Worm (Caenorhabditis elegans) whole organism, L1 larva: ENCODE measurements around the gene zip-9.
A peak's percentile ranks its signal among the peaks of the same experiment; 100 is the strongest.

Source experiments
- C04F5.9 ChIP-seq: sonication (generic microtip); optimal IDR thresholded peaks from 2 replicates; lab custom pipeline; 2016; ENCODE audit warnings: missing genetic modification characterization, missing compliant biosample characterization
- C34B4.2 ChIP-seq: sonication (generic microtip); optimal IDR thresholded peaks from 2 replicates; lab custom pipeline; 2017; ENCODE audit warnings: mild to moderate bottlenecking, missing genetic modification characterization, missing compliant biosample characterization
- F16B12.6 ChIP-seq: fragments of 150-350 bp; optimal IDR thresholded peaks from 2 replicates; lab custom pipeline; 2014; ENCODE audit warnings: missing biosample characterization, missing genetic modification characterization
- ama-1 ChIP-seq: fragments of 150-350 bp; optimal IDR thresholded peaks from 2 replicates; lab custom pipeline; 2014
- blmp-1 ChIP-seq: fragments of 150-350 bp; optimal IDR thresholded peaks from 2 replicates; lab custom pipeline; 2014; ENCODE audit warnings: missing biosample characterization, missing genetic modification characterization
- ceh-82 ChIP-seq, 3 experiments: fragments of 150-350 bp in 1 of 3; sonication (generic microtip) in 2 of 3; optimal IDR thresholded peaks; 2 replicates each; lab custom pipeline; 2014 to 2017; ENCODE audit warnings: missing biosample characterization in 3 of 3, missing genetic modification characterization in 3 of 3
- ceh-90 ChIP-seq: sonication (generic microtip); optimal IDR thresholded peaks from 2 replicates; lab custom pipeline; 2016; ENCODE audit warnings: missing genetic modification characterization, missing compliant biosample characterization
- ces-1 ChIP-seq: fragments of 150-350 bp; optimal IDR thresholded peaks from 2 replicates; lab custom pipeline; 2014; ENCODE audit warnings: missing biosample characterization, missing genetic modification reagents, missing genetic modification characterization
- efl-1 ChIP-seq, 4 experiments: fragments of 150-350 bp; optimal IDR thresholded peaks in 3 of 4; peaks in 1 of 4; 1 replicate in 1 of 4; 2 replicates in 3 of 4; lab custom pipeline; 2014; ENCODE audit warnings: missing biosample characterization in 2 of 4, missing genetic modification characterization in 2 of 4, missing genetic modification reagents in 2 of 4
- efl-3 ChIP-seq: fragments of 200-800 bp; sonication (Bioruptor generic); optimal IDR thresholded peaks from 2 replicates; lab custom pipeline; 2018; ENCODE audit warnings: mild to moderate bottlenecking, missing genetic modification characterization, missing compliant biosample characterization
- egl-27 ChIP-seq, 2 experiments: fragments of 150-350 bp in 1 of 2; sonication (generic microtip); optimal IDR thresholded peaks; 3 replicates each; lab custom pipeline; 2017 to 2018; ENCODE audit warnings: missing biosample characterization in 2 of 2, missing genetic modification characterization in 2 of 2, missing genetic modification reagents in 2 of 2
- elt-2 ChIP-seq: sonication (generic microtip); optimal IDR thresholded peaks from 2 replicates; lab custom pipeline; 2016; ENCODE audit warnings: missing genetic modification characterization, mild to moderate bottlenecking, inconsistent platforms, missing compliant biosample characterization, missing genetic modification reagents
- elt-3 ChIP-seq, 6 experiments: fragments of 150-350 bp in 1 of 6; sonication (generic microtip); optimal IDR thresholded peaks; 2 replicates each; lab custom pipeline; 2017 to 2018; ENCODE audit warnings: missing biosample characterization in 6 of 6, missing genetic modification characterization in 6 of 6, inconsistent platforms in 1 of 6
- ets-5 ChIP-seq: fragments of 200-800 bp; sonication (Bioruptor generic); IDR thresholded peaks from 2 replicates; pipeline ENCODE4 v1.3.6; 2022; ENCODE audit warnings: missing genetic modification characterization, missing compliant biosample characterization
- fkh-10 ChIP-seq: sonication (generic microtip); optimal IDR thresholded peaks from 2 replicates; lab custom pipeline; 2017; ENCODE audit warnings: missing biosample characterization, missing genetic modification reagents, missing genetic modification characterization
- fkh-8 ChIP-seq: sonication (generic microtip); optimal IDR thresholded peaks from 2 replicates; lab custom pipeline; 2016; ENCODE audit warnings: mild to moderate bottlenecking, missing genetic modification characterization, missing compliant biosample characterization
- grh-1 ChIP-seq: fragments of 200-800 bp; sonication (Bioruptor generic); IDR thresholded peaks from 2 replicates; pipeline ENCODE4 v1.3.6; 2022; ENCODE audit warnings: missing genetic modification reagents, missing genetic modification characterization, missing compliant biosample characterization
- hlh-4 ChIP-seq: sonication (generic microtip); optimal IDR thresholded peaks from 2 replicates; lab custom pipeline; 2016; ENCODE audit warnings: mild to moderate bottlenecking, missing genetic modification characterization, missing compliant biosample characterization
- irx-1 ChIP-seq: sonication (generic microtip); optimal IDR thresholded peaks from 2 replicates; lab custom pipeline; 2016; ENCODE audit warnings: missing genetic modification characterization, missing compliant biosample characterization
- lin-35 ChIP-seq, 2 experiments: fragments of 150-350 bp; optimal IDR thresholded peaks; 2 replicates each; lab custom pipeline; 2014; ENCODE audit warnings: missing biosample characterization in 2 of 2, missing genetic modification characterization in 2 of 2, missing genetic modification reagents in 2 of 2
- lin-39 ChIP-seq: fragments of 150-350 bp; optimal IDR thresholded peaks from 2 replicates; lab custom pipeline; 2014; ENCODE audit warnings: missing biosample characterization, missing genetic modification reagents, missing genetic modification characterization
- lir-3 ChIP-seq: sonication (generic microtip); optimal IDR thresholded peaks from 2 replicates; lab custom pipeline; 2016; ENCODE audit warnings: mild to moderate bottlenecking, missing genetic modification characterization, moderate library complexity, missing compliant biosample characterization; ENCODE audit not compliant: poor library complexity
- lsy-2 ChIP-seq, 2 experiments: fragments of 150-350 bp; optimal IDR thresholded peaks; 2 replicates each; lab custom pipeline; 2014; ENCODE audit warnings: missing biosample characterization in 2 of 2, missing genetic modification characterization in 2 of 2
- mab-9 ChIP-seq: fragments of 200-800 bp; sonication (Bioruptor generic); IDR thresholded peaks from 2 replicates; pipeline ENCODE4 v1.3.6; 2022; ENCODE audit warnings: missing genetic modification reagents, missing genetic modification characterization, missing compliant biosample characterization
- mep-1 ChIP-seq: fragments of 150-350 bp; optimal IDR thresholded peaks from 2 replicates; lab custom pipeline; 2014; ENCODE audit warnings: missing biosample characterization, missing genetic modification characterization
- nhr-11 ChIP-seq: fragments of 150-350 bp; optimal IDR thresholded peaks from 2 replicates; lab custom pipeline; 2014; ENCODE audit warnings: missing biosample characterization, missing genetic modification characterization
- nhr-12 ChIP-seq: sonication (generic microtip); optimal IDR thresholded peaks from 2 replicates; lab custom pipeline; 2017; ENCODE audit warnings: missing biosample characterization, missing genetic modification characterization
- nhr-19 ChIP-seq: fragments of 200-800 bp; sonication (Bioruptor generic); conservative IDR thresholded peaks from 2 replicates; pipeline ENCODE4 v1.3.6; 2022; ENCODE audit warnings: missing genetic modification characterization, missing compliant biosample characterization
- nhr-20 ChIP-seq: sonication (generic microtip); optimal IDR thresholded peaks from 2 replicates; lab custom pipeline; 2016; ENCODE audit warnings: mild to moderate bottlenecking, missing genetic modification characterization, missing compliant biosample characterization
- nhr-71 ChIP-seq: sonication (generic microtip); optimal IDR thresholded peaks from 2 replicates; lab custom pipeline; 2016; ENCODE audit warnings: mild to moderate bottlenecking, missing genetic modification characterization, moderate library complexity, missing compliant biosample characterization
- nhr-76 ChIP-seq: sonication (generic microtip); optimal IDR thresholded peaks from 2 replicates; lab custom pipeline; 2017; ENCODE audit warnings: missing biosample characterization, missing genetic modification characterization
- nhr-77 ChIP-seq: fragments of 150-350 bp; optimal IDR thresholded peaks from 2 replicates; lab custom pipeline; 2014; ENCODE audit warnings: missing biosample characterization, missing genetic modification characterization
- nhr-84 ChIP-seq: sonication (generic microtip); optimal IDR thresholded peaks from 2 replicates; lab custom pipeline; 2017; ENCODE audit warnings: missing biosample characterization, missing genetic modification characterization
- pag-3 ChIP-seq: sonication (generic microtip); optimal IDR thresholded peaks from 2 replicates; lab custom pipeline; 2017; ENCODE audit warnings: missing genetic modification characterization, mild to moderate bottlenecking, missing compliant biosample characterization, antibody characterized with exemption, borderline replicate concordance; ENCODE audit not compliant: insufficient read depth
- rnt-1 ChIP-seq: sonication (generic microtip); optimal IDR thresholded peaks from 2 replicates; lab custom pipeline; 2016; ENCODE audit warnings: mild to moderate bottlenecking, missing genetic modification characterization, moderate library complexity, missing compliant biosample characterization
- skn-1 ChIP-seq: fragments of 150-350 bp; optimal IDR thresholded peaks from 2 replicates; lab custom pipeline; 2014; ENCODE audit warnings: missing biosample characterization, missing genetic modification characterization
- snpc-4 ChIP-seq: fragments of 150-350 bp; optimal IDR thresholded peaks from 2 replicates; lab custom pipeline; 2014; ENCODE audit warnings: missing biosample characterization, missing genetic modification characterization
- sox-4 ChIP-seq: sonication (generic microtip); optimal IDR thresholded peaks from 2 replicates; lab custom pipeline; 2016; ENCODE audit warnings: missing genetic modification characterization, missing compliant biosample characterization
- sptf-1 ChIP-seq: fragments of 150-350 bp; optimal IDR thresholded peaks from 2 replicates; lab custom pipeline; 2014; ENCODE audit warnings: missing biosample characterization, missing genetic modification characterization
- swsn-7 ChIP-seq: sonication (generic microtip); optimal IDR thresholded peaks from 2 replicates; lab custom pipeline; 2016; ENCODE audit warnings: missing genetic modification characterization, missing compliant biosample characterization
- tbx-2 ChIP-seq: sonication (generic microtip); optimal IDR thresholded peaks from 2 replicates; lab custom pipeline; 2016; ENCODE audit warnings: missing genetic modification characterization, missing compliant biosample characterization
- tlp-1 ChIP-seq: fragments of 150-350 bp; optimal IDR thresholded peaks from 2 replicates; lab custom pipeline; 2014; ENCODE audit warnings: missing biosample characterization, missing genetic modification characterization
- unc-130 ChIP-seq: fragments of 150-350 bp; optimal IDR thresholded peaks from 2 replicates; lab custom pipeline; 2017; ENCODE audit warnings: missing biosample characterization, missing genetic modification characterization, inconsistent platforms
- unc-30 ChIP-seq: sonication (generic microtip); optimal IDR thresholded peaks from 2 replicates; lab custom pipeline; 2017; ENCODE audit warnings: missing biosample characterization, missing genetic modification characterization
- zag-1 ChIP-seq: fragments of 150-350 bp; optimal IDR thresholded peaks from 2 replicates; lab custom pipeline; 2014; ENCODE audit warnings: missing biosample characterization, missing genetic modification characterization
- ztf-4 ChIP-seq: fragments of 150-350 bp; optimal IDR thresholded peaks from 2 replicates; lab custom pipeline; 2014; ENCODE audit warnings: missing biosample characterization, missing genetic modification characterization

zip-9 gene

ce11 chrV:10931189-10931588, 11.1 kb upstream of the zip-9 start, which contains the start of gene scvp-1:
scvp-1 (minus strand) TSS chrV:10931289.
- TF ChIP-seq sptf-1 (tag; lab: Kevin White, UChicago): no peak
- no peak for TF ChIP-seq fkh-10 (GFP tag; lab: Kevin White, UChicago)
- no peak for TF ChIP-seq sox-4 (tag; lab: Kevin White, UChicago)
- no peak for TF ChIP-seq nhr-77
- TF ChIP-seq unc-30 (tag; lab: Kevin White, UChicago): no peak
- TF ChIP-seq, all 84 proteins: peak for 0

ce11 chrV:10932411-10932810, 9.8 kb upstream of the zip-9 start, which contains the start of gene F58B4.5:
F58B4.5 (plus strand) TSS chrV:10932693.
- no peak for TF ChIP-seq efl-1 (optimal IDR thresholded peaks at IDR 0.05; lab: Kevin White, UChicago)
- TF ChIP-seq efl-1 (GFP tag; optimal IDR thresholded peaks at IDR 0.05 in 1 of 2; lab: Kevin White, UChicago): peak in 1 of 2 experiments; percentile 43
- peak; percentile 89 for TF ChIP-seq elt-2
- TF ChIP-seq lir-3 (tag; lab: Kevin White, UChicago): no peak
- TF ChIP-seq nhr-20 (tag; lab: Kevin White, UChicago): peak; percentile 51
- peak in 1 of 2 experiments; percentile 19 for TF ChIP-seq lin-35 (GFP tag; optimal IDR thresholded peaks at IDR 0.05; lab: Kevin White, UChicago)

ce11 chrV:10936681-10937080, 5.6 kb upstream of the zip-9 start, which contains the start of gene F17C11.12:
F17C11.12 (minus strand) TSS chrV:10936920.
- TF ChIP-seq elt-2 (peak; percentile 83), ceh-90 (tag; lab: Kevin White, UChicago) (no peak), nhr-20 (tag; lab: Kevin White, UChicago) (peak; percentile 1)

- TF ChIP-seq hlh-4 (tag; lab: Kevin White, UChicago) (no peak), rnt-1 (tag; lab: Kevin White, UChicago) (no peak), ama-1 (lab: Kevin White, UChicago) (no peak), fkh-10 (GFP tag; lab: Kevin White, UChicago) (peak; percentile 92), zag-1 (no peak), grh-1 (GFP tag; lab: Robert Waterston, UW) (no peak), mab-9 (no peak), pag-3 (tag; lab: Kevin White, UChicago) (no peak), egl-27 (tag; optimal IDR thresholded peaks at IDR 0.05; lab: Kevin White, UChicago) (no peak), nhr-19 (peak; percentile 88), efl-1 (optimal IDR thresholded peaks at IDR 0.05; lab: Kevin White, UChicago) (no peak), efl-1 (GFP tag; optimal IDR thresholded peaks at IDR 0.05 in 1 of 2; lab: Kevin White, UChicago) (peak in 1 of 2 experiments; percentile 62), ces-1 (no peak), irx-1 (tag; lab: Kevin White, UChicago) (peak; percentile 17), unc-130 (tag; lab: Kevin White, UChicago) (no peak), nhr-76 (no peak), ceh-90 (tag; lab: Kevin White, UChicago) (no peak), lin-35 (GFP tag; optimal IDR thresholded peaks at IDR 0.05; lab: Kevin White, UChicago) (peak in 1 of 2 experiments; percentile 27), mep-1 (tag; lab: Kevin White, UChicago) (peak; percentile 30), blmp-1 (tag; lab: Kevin White, UChicago) (no peak), fkh-8 (peak; percentile 79), lin-39 (tag; lab: Kevin White, UChicago) (no peak), tlp-1 (tag; lab: Kevin White, UChicago) (no peak), elt-3 (tag; optimal IDR thresholded peaks at IDR 0.05; lab: Kevin White, UChicago) (peak in 1 of 6 experiments; percentile 65), F16B12.6 (tag; lab: Kevin White, UChicago) (no peak), nhr-71 (tag; lab: Kevin White, UChicago) (peak; percentile 88), C34B4.2 (tag; lab: Kevin White, UChicago) (no peak), nhr-12 (tag; lab: Kevin White, UChicago) (no peak), C04F5.9 (no peak), skn-1 (tag; lab: Kevin White, UChicago) (peak; percentile 64), nhr-11 (tag; lab: Kevin White, UChicago) (peak; percentile 63), swsn-7 (tag; lab: Kevin White, UChicago) (peak; percentile 30), ceh-82 (tag; optimal IDR thresholded peaks at IDR 0.05; lab: Kevin White, UChicago) (no peak), tbx-2 (tag; lab: Kevin White, UChicago) (no peak), lsy-2 (tag; optimal IDR thresholded peaks at IDR 0.05; lab: Kevin White, UChicago) (peak; percentile 26 to 65), nhr-84 (tag; lab: Kevin White, UChicago) (no peak), ets-5 (GFP tag; lab: Robert Waterston, UW) (no peak), efl-3 (GFP tag; lab: Kevin White, UChicago) (no peak), snpc-4 (tag; lab: Kevin White, UChicago) (no peak), ztf-4 (peak; percentile 45)
Measured at ce11 chrV:10937294-10937693, 5.0 kb upstream of the zip-9 start.
